Fruit fly (Drosophila melanogaster) whole organism, pupa: ENCODE measurements around the gene Gr61a.

ENCODE experiments used
- CG13204 ChIP-seq: fragments of 200-800 bp; sonication (Bioruptor generic); optimal IDR thresholded peaks from 2 replicates; lab custom pipeline; 2018; ENCODE audit warnings: missing biosample characterization, mild to moderate bottlenecking, missing genetic modification characterization, moderate library complexity
- CG17806 ChIP-seq: fragments of 200-800 bp; sonication (Bioruptor generic); optimal IDR thresholded peaks from 2 replicates; lab custom pipeline; 2018; ENCODE audit warnings: missing biosample characterization, mild to moderate bottlenecking, missing genetic modification characterization, moderate library complexity
- CG34367 ChIP-seq: fragments of 200-800 bp; sonication (Bioruptor generic); optimal IDR thresholded peaks from 2 replicates; lab custom pipeline; 2018; ENCODE audit warnings: missing biosample characterization, mild to moderate bottlenecking, missing genetic modification characterization
- CG8159 ChIP-seq: fragments of 200-800 bp; sonication (Bioruptor generic); optimal IDR thresholded peaks from 3 replicates; lab custom pipeline; 2018; ENCODE audit warnings: missing biosample characterization, mild to moderate bottlenecking, missing genetic modification characterization, moderate library complexity
- CG8301 ChIP-seq: fragments of 200-800 bp; sonication (Bioruptor generic); optimal IDR thresholded peaks from 2 replicates; lab custom pipeline; 2018; ENCODE audit warnings: missing biosample characterization, mild to moderate bottlenecking, missing genetic modification characterization
- CG9948 ChIP-seq: fragments of 200-800 bp; sonication (Bioruptor generic); optimal IDR thresholded peaks from 2 replicates; lab custom pipeline; 2018; ENCODE audit warnings: missing biosample characterization, mild to moderate bottlenecking, missing genetic modification characterization, moderate library complexity
- EcR ChIP-seq: fragments of 200-800 bp; sonication (Bioruptor generic); optimal IDR thresholded peaks from 3 replicates; lab custom pipeline; 2019; ENCODE audit warnings: missing biosample characterization, missing genetic modification characterization, mild to moderate bottlenecking, moderate library complexity, missing genetic modification reagents
- Ets98B ChIP-seq: fragments of 200-800 bp; sonication (Bioruptor generic); IDR thresholded peaks from 2 replicates; pipeline ENCODE4 v1.3.6; 2022; ENCODE audit warnings: missing biosample characterization, missing genetic modification characterization
- Pif1B ChIP-seq: fragments of 200-800 bp; sonication (Bioruptor generic); optimal IDR thresholded peaks from 3 replicates; lab custom pipeline; 2016; ENCODE audit warnings: missing biosample characterization, missing genetic modification characterization
- rn ChIP-seq: fragments of 200-800 bp; sonication (Bioruptor generic); IDR thresholded peaks from 2 replicates; pipeline ENCODE4 v1.3.6; 2022; ENCODE audit warnings: missing biosample characterization, missing genetic modification characterization

DNA sequence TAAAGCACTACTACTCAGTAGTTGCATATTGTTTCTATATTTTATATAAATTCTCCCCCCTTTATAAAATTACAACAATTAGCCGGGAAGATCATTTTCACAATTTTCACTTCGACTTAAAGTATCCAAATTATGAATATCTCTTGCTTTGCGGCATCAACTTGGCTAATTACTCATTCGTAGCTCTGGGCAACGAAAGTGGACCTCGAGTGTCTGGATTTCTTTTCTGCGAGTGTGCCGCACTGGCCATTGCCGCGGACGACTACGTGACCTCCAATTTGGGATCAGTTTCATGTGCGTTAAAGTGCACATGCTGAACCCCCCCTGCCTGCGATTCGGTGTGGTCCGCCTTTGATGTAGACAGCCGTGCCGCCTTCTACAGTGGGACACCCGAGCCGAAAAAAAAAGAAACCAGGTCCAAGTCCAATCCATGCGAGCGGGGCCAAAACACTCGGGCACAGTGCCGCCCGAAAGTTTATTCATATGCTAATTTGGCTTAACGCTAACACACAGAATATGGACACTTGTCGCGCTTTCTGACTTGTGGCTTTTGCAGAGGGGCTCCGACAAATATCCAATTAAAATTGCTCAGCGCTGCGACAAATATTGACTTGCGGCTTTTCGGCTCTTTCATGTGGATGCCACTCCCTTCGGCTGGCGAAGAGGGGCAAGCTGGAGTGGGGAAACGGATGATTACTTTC lies 22.7 kb upstream of the Gr61a start:
- TF ChIP-seq CG8159 (tag; lab: Kevin White, UChicago): peak; percentile 61
- TF ChIP-seq rn (GFP tag; lab: Robert Waterston, UW): no peak
- TF ChIP-seq CG34367 (tag; lab: Kevin White, UChicago): peak; percentile 17
- no peak for TF ChIP-seq EcR
- peak; percentile 14 for TF ChIP-seq CG8301 (tag; lab: Kevin White, UChicago)
- TF ChIP-seq CG17806: peak; percentile 24
- no peak for TF ChIP-seq CG13204
- peak; percentile 41 for TF ChIP-seq Pif1B
- TF ChIP-seq CG9948 (tag; lab: Kevin White, UChicago): peak; percentile 20
- peak; percentile 25; the same call in 1 of the 2 replicates for TF ChIP-seq Ets98B (GFP tag; lab: Robert Waterston, UW)
